Worm (Caenorhabditis elegans): ENCODE measurements around the gene F29B9.8.

DNA sequence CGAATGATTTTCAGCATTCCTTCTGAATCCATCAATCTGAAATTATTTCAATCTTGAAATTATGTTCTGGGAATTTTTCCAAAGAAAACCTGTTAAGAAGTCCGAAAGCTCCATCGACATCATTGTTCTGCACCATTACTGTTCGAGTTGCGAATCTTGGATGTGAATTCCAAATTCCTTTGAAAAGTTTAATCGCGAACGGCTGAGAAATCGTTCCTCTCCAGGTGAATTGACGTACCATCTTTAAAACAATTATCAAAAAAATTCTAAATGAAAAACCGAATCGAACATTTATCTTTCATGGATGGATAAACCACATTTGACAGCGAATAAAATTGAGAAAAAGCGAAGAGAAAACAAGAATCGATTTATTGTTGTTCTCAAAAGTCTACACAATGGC is 11.8 kb downstream of the F29B9.8 start, which contains the start of gene mrps-21:
- no peak for TF ChIP-seq K09A11.1 (tag; optimal IDR thresholded peaks at IDR 0.05; ENCODE audit: insufficient read depth)
- no peak for TF ChIP-seq ama-1 (optimal IDR thresholded peaks at IDR 0.05)
- no peak for TF ChIP-seq ceh-6 (GFP tag; optimal IDR thresholded peaks at IDR 0.05)
- TF ChIP-seq mec-3 (tag; optimal IDR thresholded peaks at IDR 0.05; ENCODE audit: borderline replicate concordance): no peak
- no peak for TF ChIP-seq pha-4 (tag; optimal IDR thresholded peaks at IDR 0.05)
